Fruit fly (Drosophila melanogaster) whole organism, wandering third instar larva: ENCODE results near the gene CG14892.

Source experiments
- Abd-B ChIP-seq: fragments of >200 bp; optimal IDR thresholded peaks from 2 replicates; lab custom pipeline; 2017; ENCODE audit warnings: missing biosample characterization, missing genetic modification characterization
- Dif ChIP-seq: fragments of 200-275, 200-300 bp; sonication (Bioruptor generic); optimal IDR thresholded peaks from 2 replicates; lab custom pipeline; 2018; ENCODE audit warnings: missing biosample characterization, missing genetic modification characterization; ENCODE audit not compliant: partially characterized antibody
- Hnf4 ChIP-seq: fragments of 200-800 bp; sonication (Bioruptor generic); optimal IDR thresholded peaks from 2 replicates; lab custom pipeline; 2016; ENCODE audit warnings: missing biosample characterization, mild to moderate bottlenecking, missing genetic modification characterization
- Hr83 ChIP-seq: fragments of 200-300 bp; sonication (Bioruptor generic); optimal IDR thresholded peaks from 2 replicates; lab custom pipeline; 2016; ENCODE audit warnings: missing biosample characterization, mild to moderate bottlenecking, missing genetic modification characterization, moderate library complexity; ENCODE audit not compliant: poor library complexity, severe bottlenecking
- Myc ChIP-seq: fragments of >200 bp; optimal IDR thresholded peaks from 2 replicates; lab custom pipeline; 2017
- Rel ChIP-seq, 2 experiments: fragments of 200-800 bp; sonication (Bioruptor generic) in 1 of 2; optimal IDR thresholded peaks; 2 replicates in 1 of 2; 3 replicates in 1 of 2; lab custom pipeline; 2016 to 2019; ENCODE audit warnings: mild to moderate bottlenecking in 2 of 2, missing biosample characterization in 2 of 2, missing genetic modification characterization in 2 of 2, moderate library complexity in 1 of 2
- foxo ChIP-seq, 2 experiments: fragments of 200-800 bp; sonication (Bioruptor generic); optimal IDR thresholded peaks; 2 replicates in 1 of 2; 3 replicates in 1 of 2; lab custom pipeline; 2016 to 2017; ENCODE audit warnings: missing biosample characterization in 2 of 2, missing genetic modification characterization in 2 of 2
- fru ChIP-seq: fragments of 200-800 bp; sonication (Bioruptor generic); optimal IDR thresholded peaks from 3 replicates; lab custom pipeline; 2016; ENCODE audit warnings: missing biosample characterization, mild to moderate bottlenecking, missing genetic modification characterization
- h ChIP-seq: fragments of 200-800 bp; sonication (Bioruptor generic); optimal IDR thresholded peaks from 3 replicates; lab custom pipeline; 2016; ENCODE audit warnings: missing biosample characterization, mild to moderate bottlenecking, missing genetic modification characterization
- lola ChIP-seq: fragments of >200 bp; optimal IDR thresholded peaks from 2 replicates; lab custom pipeline; 2017; ENCODE audit warnings: missing biosample characterization, missing genetic modification characterization
- pan ChIP-seq: fragments of >200 bp; optimal IDR thresholded peaks from 2 replicates; lab custom pipeline; 2017
- psq ChIP-seq: fragments of 200-800 bp; sonication (Bioruptor generic); optimal IDR thresholded peaks from 3 replicates; lab custom pipeline; 2017; ENCODE audit warnings: missing biosample characterization, mild to moderate bottlenecking, missing genetic modification characterization, moderate library complexity
- sage ChIP-seq: fragments of 200-800 bp; sonication (Bioruptor generic); optimal IDR thresholded peaks from 2 replicates; lab custom pipeline; 2016; ENCODE audit warnings: missing biosample characterization, mild to moderate bottlenecking, missing genetic modification characterization
- woc ChIP-seq: sonication (Bioruptor generic); optimal IDR thresholded peaks from 2 replicates; lab custom pipeline; 2016; ENCODE audit warnings: missing biosample characterization, mild to moderate bottlenecking, missing genetic modification characterization

- TF ChIP-seq psq (no peak), pan (lab: Kevin White, UChicago) (no peak), foxo (GFP tag; optimal IDR thresholded peaks at IDR 0.05; lab: Kevin White, UChicago) (no peak), fru (GFP tag; lab: Kevin White, UChicago) (no peak), lola (no peak), Hr83 (GFP tag; lab: Kevin White, UChicago) (no peak), Myc (lab: Kevin White, UChicago) (no peak), woc (no peak), Rel (GFP tag; optimal IDR thresholded peaks at IDR 0.05; lab: Kevin White, UChicago) (no peak), Rel (tag; optimal IDR thresholded peaks at IDR 0.05; lab: Kevin White, UChicago) (no peak), sage (no peak), h (GFP tag; lab: Kevin White, UChicago) (no peak), Hnf4 (GFP tag; lab: Kevin White, UChicago) (no peak), Abd-B (GFP tag; lab: Kevin White, UChicago) (no peak), Dif (no peak)
Observed at dm6 chr3R:16640005-16640408, 45.8 kb downstream of the CG14892 start, which contains the start of gene nonA-l.
